Fruit fly (Drosophila melanogaster) whole organism: ENCODE measurements around the gene SmB.

Source experiments
- CG8478 ChIP-seq: fragments of >200 bp; optimal IDR thresholded peaks from 2 replicates; lab custom pipeline; 2018; ENCODE audit warnings: inconsistent platforms
- psq ChIP-seq: fragments of >200 bp; optimal IDR thresholded peaks from 2 replicates; lab custom pipeline; 2017

- TF ChIP-seq CG8478 (lab: Kevin White, UChicago) (no peak), psq (lab: Kevin White, UChicago) (no peak)
Measured at dm6 chr2L:10426534-10427048, at the start of gene SmB, which contains the start of gene KdelR.
